Worm (Caenorhabditis elegans) whole organism, young adult: Measurements from ENCODE around the gene Y43C5B.3.
A peak's percentile ranks its signal among the peaks of the same experiment; 100 is the strongest.

ENCODE experiments used
- B0019.2 ChIP-seq: fragments of 200-800 bp; sonication (Bioruptor generic); conservative IDR thresholded peaks from 2 replicates; pipeline ENCODE4 v1.3.6; 2022; ENCODE audit warnings: missing genetic modification reagents, missing genetic modification characterization, missing compliant biosample characterization
- B0035.1 ChIP-seq: sonication (generic microtip); optimal IDR thresholded peaks from 2 replicates; lab custom pipeline; 2016; ENCODE audit warnings: missing genetic modification characterization, mild to moderate bottlenecking, missing compliant biosample characterization, missing genotype, missing genetic modification reagents
- B0261.1 ChIP-seq: sonication (generic microtip); optimal IDR thresholded peaks from 2 replicates; lab custom pipeline; 2016; ENCODE audit warnings: mild to moderate bottlenecking, missing genetic modification characterization, moderate library complexity, missing compliant biosample characterization
- C17E4.6 ChIP-seq: fragments of 200-800 bp; sonication (Bioruptor generic); IDR thresholded peaks from 2 replicates; pipeline ENCODE4 v1.3.6; 2022; ENCODE audit warnings: missing genetic modification reagents, missing genetic modification characterization, missing compliant biosample characterization
- F10E7.11 ChIP-seq: sonication (generic microtip); optimal IDR thresholded peaks from 2 replicates; lab custom pipeline; 2017; ENCODE audit warnings: mild to moderate bottlenecking, missing genetic modification characterization, moderate library complexity, missing compliant biosample characterization
- F33H1.4 ChIP-seq: fragments of 200-800 bp; sonication (Bioruptor generic); IDR thresholded peaks from 2 replicates; pipeline ENCODE4 v1.3.6; 2022; ENCODE audit warnings: missing genetic modification reagents, missing genetic modification characterization, missing compliant biosample characterization
- F49E8.2 ChIP-seq: sonication (generic microtip); optimal IDR thresholded peaks from 3 replicates; lab custom pipeline; 2017; ENCODE audit warnings: missing genetic modification characterization, mild to moderate bottlenecking, missing compliant biosample characterization, antibody characterized with exemption, moderate library complexity; ENCODE audit not compliant: insufficient read depth
- F52B5.7 ChIP-seq: sonication (generic microtip); optimal IDR thresholded peaks from 2 replicates; lab custom pipeline; 2016; ENCODE audit warnings: mild to moderate bottlenecking, missing genetic modification characterization, missing compliant biosample characterization
- F55B11.4 ChIP-seq: sonication (generic microtip); optimal IDR thresholded peaks from 2 replicates; lab custom pipeline; 2016; ENCODE audit warnings: missing compliant biosample characterization, missing genetic modification characterization, borderline replicate concordance; ENCODE audit not compliant: insufficient read depth
- F57C9.4 ChIP-seq: sonication (generic microtip); optimal IDR thresholded peaks from 2 replicates; lab custom pipeline; 2017; ENCODE audit warnings: mild to moderate bottlenecking, missing genetic modification characterization, missing compliant biosample characterization
- K12H6.12 ChIP-seq: fragments of 200-800 bp; sonication (Bioruptor generic); optimal IDR thresholded peaks from 2 replicates; lab custom pipeline; 2018; ENCODE audit warnings: mild to moderate bottlenecking, missing genetic modification characterization, missing compliant biosample characterization
- T07F8.4 ChIP-seq: sonication (generic microtip); optimal IDR thresholded peaks from 2 replicates; lab custom pipeline; 2016; ENCODE audit warnings: mild to moderate bottlenecking, missing genetic modification characterization, moderate library complexity, missing compliant biosample characterization
- T26A5.8 ChIP-seq: sonication (generic microtip); optimal IDR thresholded peaks from 2 replicates; lab custom pipeline; 2016; ENCODE audit warnings: missing genetic modification characterization, missing compliant biosample characterization
- Y53F4B.3 ChIP-seq: fragments of 200-800 bp; sonication (Bioruptor generic); IDR thresholded peaks from 2 replicates; pipeline ENCODE4 v1.3.6; 2022; ENCODE audit warnings: missing genetic modification reagents, missing genetic modification characterization, missing compliant biosample characterization
- Y53G8AR.9 ChIP-seq: fragments of 200-800 bp; sonication (Bioruptor generic); conservative IDR thresholded peaks from 2 replicates; pipeline ENCODE4 v1.3.6; 2022; ENCODE audit warnings: missing genetic modification reagents, missing genetic modification characterization, missing compliant biosample characterization
- Y56A3A.18 ChIP-seq: fragments of 200-800 bp; sonication (Bioruptor generic); IDR thresholded peaks from 2 replicates; pipeline ENCODE4 v1.3.6; 2022; ENCODE audit warnings: missing genetic modification reagents, missing genetic modification characterization, missing compliant biosample characterization
- ama-1 ChIP-seq, 3 experiments: fragments of 150-350 bp in 1 of 3; sonication (generic microtip) in 2 of 3; optimal IDR thresholded peaks; 2 replicates each; lab custom pipeline; 2014 to 2018; ENCODE audit warnings: missing biosample characterization in 2 of 3, missing genetic modification characterization in 2 of 3, missing genetic modification reagents in 2 of 3
- atf-7 ChIP-seq: sonication (generic microtip); optimal IDR thresholded peaks from 2 replicates; lab custom pipeline; 2017; ENCODE audit warnings: mild to moderate bottlenecking, missing genetic modification characterization, missing compliant biosample characterization
- ccch-3 ChIP-seq: fragments of 200-800 bp; sonication (Bioruptor generic); optimal IDR thresholded peaks from 2 replicates; lab custom pipeline; 2018; ENCODE audit warnings: mild to moderate bottlenecking, missing genetic modification characterization, missing compliant biosample characterization
- ceh-79 ChIP-seq: sonication (generic microtip); optimal IDR thresholded peaks from 2 replicates; lab custom pipeline; 2017; ENCODE audit warnings: mild to moderate bottlenecking, missing genetic modification characterization, missing compliant biosample characterization
- die-1 ChIP-seq: sonication (generic microtip); optimal IDR thresholded peaks from 2 replicates; lab custom pipeline; 2016; ENCODE audit warnings: missing genotype, mild to moderate bottlenecking, missing genetic modification characterization, missing compliant biosample characterization
- dpl-1 ChIP-seq: fragments of 150-350 bp; optimal IDR thresholded peaks from 2 replicates; lab custom pipeline; 2014; ENCODE audit warnings: missing biosample characterization, missing genetic modification reagents, missing genetic modification characterization
- egl-18 ChIP-seq: fragments of 200-800 bp; sonication (Bioruptor generic); IDR thresholded peaks from 2 replicates; pipeline ENCODE4 v1.3.6; 2022; ENCODE audit warnings: missing genetic modification reagents, missing genetic modification characterization, missing compliant biosample characterization
- egrh-3 ChIP-seq: fragments of 200-800 bp; sonication (Bioruptor generic); IDR thresholded peaks from 2 replicates; pipeline ENCODE4 v1.3.6; 2022; ENCODE audit warnings: missing genetic modification reagents, missing genetic modification characterization, missing compliant biosample characterization
- ets-4 ChIP-seq: fragments of 200-800 bp; sonication (Bioruptor generic); optimal IDR thresholded peaks from 2 replicates; lab custom pipeline; 2018; ENCODE audit warnings: mild to moderate bottlenecking, missing genetic modification characterization, missing compliant biosample characterization
- fkh-3 ChIP-seq: sonication (generic microtip); optimal IDR thresholded peaks from 2 replicates; lab custom pipeline; 2016; ENCODE audit warnings: mild to moderate bottlenecking, missing genetic modification characterization, missing compliant biosample characterization
- gei-17 ChIP-seq: fragments of 200-800 bp; sonication (Bioruptor generic); optimal IDR thresholded peaks from 2 replicates; lab custom pipeline; 2018; ENCODE audit warnings: mild to moderate bottlenecking, missing genetic modification characterization, missing compliant biosample characterization
- let-526 ChIP-seq: fragments of 200-800 bp; sonication (Bioruptor generic); IDR thresholded peaks from 2 replicates; pipeline ENCODE4 v1.3.6; 2022; ENCODE audit warnings: missing genetic modification reagents, missing genetic modification characterization, missing compliant biosample characterization
- lin-54 ChIP-seq: fragments of 200-800 bp; sonication (Bioruptor generic); optimal IDR thresholded peaks from 2 replicates; lab custom pipeline; 2018; ENCODE audit warnings: mild to moderate bottlenecking, missing genetic modification characterization, missing compliant biosample characterization
- lir-1 ChIP-seq: fragments of 200-800 bp; sonication (Bioruptor generic); conservative IDR thresholded peaks from 2 replicates; pipeline ENCODE4 v1.3.6; 2022; ENCODE audit warnings: missing genetic modification reagents, missing genetic modification characterization, missing compliant biosample characterization
- madf-3 ChIP-seq: fragments of 200-800 bp; sonication (Bioruptor generic); IDR thresholded peaks from 2 replicates; pipeline ENCODE4 v1.3.6; 2022; ENCODE audit warnings: missing genetic modification reagents, missing genetic modification characterization, missing compliant biosample characterization
- madf-6 ChIP-seq: fragments of 200-800 bp; sonication (Bioruptor generic); IDR thresholded peaks from 2 replicates; pipeline ENCODE4 v1.3.6; 2022; ENCODE audit warnings: missing genetic modification reagents, missing genetic modification characterization, missing compliant biosample characterization
- mcd-1 ChIP-seq: fragments of 200-800 bp; sonication (Bioruptor generic); IDR thresholded peaks from 2 replicates; pipeline ENCODE4 v1.3.6; 2022; ENCODE audit warnings: missing genetic modification reagents, missing genetic modification characterization, missing compliant biosample characterization
- nhr-120 ChIP-seq: fragments of 200-800 bp; sonication (Bioruptor generic); IDR thresholded peaks from 2 replicates; pipeline ENCODE4 v1.3.6; 2022; ENCODE audit warnings: missing genetic modification characterization, missing compliant biosample characterization
- nhr-80 ChIP-seq: sonication (generic microtip); optimal IDR thresholded peaks from 2 replicates; lab custom pipeline; 2016; ENCODE audit warnings: missing genetic modification characterization, missing compliant biosample characterization
- nhr-90 ChIP-seq: sonication (generic microtip); optimal IDR thresholded peaks from 2 replicates; lab custom pipeline; 2016; ENCODE audit warnings: missing genotype, mild to moderate bottlenecking, missing genetic modification characterization, missing compliant biosample characterization
- pha-4 ChIP-seq: fragments of 150-350 bp; sonication (generic microtip); optimal IDR thresholded peaks from 2 replicates; lab custom pipeline; 2014; ENCODE audit warnings: missing biosample characterization, missing genetic modification reagents, missing genetic modification characterization
- rec-8 ChIP-seq, 2 experiments: sonication (generic microtip); optimal IDR thresholded peaks; 2 replicates each; lab custom pipeline; 2016; ENCODE audit warnings: mild to moderate bottlenecking in 2 of 2, missing genetic modification characterization in 2 of 2, missing genetic modification reagents in 2 of 2, missing genotype in 2 of 2, missing biosample characterization in 1 of 2, missing compliant biosample characterization in 1 of 2, moderate library complexity in 1 of 2
- repo-1 ChIP-seq: sonication (generic microtip); optimal IDR thresholded peaks from 2 replicates; lab custom pipeline; 2017; ENCODE audit warnings: mild to moderate bottlenecking, missing genetic modification characterization, missing compliant biosample characterization
- rpc-1 ChIP-seq, 2 experiments: fragments of 150-350 bp in 1 of 2; sonication (generic microtip) in 1 of 2; optimal IDR thresholded peaks; 2 replicates each; lab custom pipeline; 2014 to 2018; ENCODE audit warnings: missing biosample characterization in 1 of 2, missing genetic modification characterization in 1 of 2, missing genetic modification reagents in 1 of 2, missing genotype in 1 of 2
- sea-2 ChIP-seq: fragments of 200-800 bp; sonication (Bioruptor generic); IDR thresholded peaks from 2 replicates; pipeline ENCODE4 v1.3.6; 2022; ENCODE audit warnings: missing genetic modification characterization, missing compliant biosample characterization
- snpc-1.3 ChIP-seq: sonication (generic microtip); optimal IDR thresholded peaks from 2 replicates; lab custom pipeline; 2017; ENCODE audit warnings: missing genetic modification characterization, mild to moderate bottlenecking, missing compliant biosample characterization, antibody characterized with exemption, moderate library complexity, missing genotype, missing genetic modification reagents; ENCODE audit not compliant: insufficient read depth
- somi-1 ChIP-seq: fragments of 200-800 bp; sonication (Bioruptor generic); optimal IDR thresholded peaks from 2 replicates; lab custom pipeline; 2018; ENCODE audit warnings: mild to moderate bottlenecking, missing genetic modification characterization, missing compliant biosample characterization
- unc-130 ChIP-seq: sonication (generic microtip); optimal IDR thresholded peaks from 2 replicates; lab custom pipeline; 2016; ENCODE audit warnings: missing genetic modification reagents, missing genetic modification characterization, missing compliant biosample characterization
- unc-62 ChIP-seq: fragments of 150-350 bp; optimal IDR thresholded peaks from 2 replicates; lab custom pipeline; 2014; ENCODE audit warnings: missing biosample characterization, missing genetic modification reagents, missing genetic modification characterization
- zfh-2 ChIP-seq: fragments of 200-800 bp; sonication (Bioruptor generic); conservative IDR thresholded peaks from 2 replicates; pipeline ENCODE4 v1.3.6; 2022; ENCODE audit warnings: missing genetic modification reagents, missing genetic modification characterization, missing compliant biosample characterization
- zim-3 ChIP-seq: sonication (generic microtip); optimal IDR thresholded peaks from 2 replicates; lab custom pipeline; 2017; ENCODE audit warnings: mild to moderate bottlenecking, missing genetic modification characterization, moderate library complexity, missing compliant biosample characterization
- ztf-22 ChIP-seq: fragments of 200-800 bp; sonication (Bioruptor generic); optimal IDR thresholded peaks from 2 replicates; lab custom pipeline; 2018; ENCODE audit warnings: mild to moderate bottlenecking, missing genetic modification characterization, moderate library complexity, missing compliant biosample characterization
- ztf-25 ChIP-seq: fragments of 200-800 bp; sonication (Bioruptor generic); IDR thresholded peaks from 2 replicates; pipeline ENCODE4 v1.3.6; 2022; ENCODE audit warnings: missing genetic modification reagents, missing genetic modification characterization, missing compliant biosample characterization

Y43C5B.3 gene

ce11 chrIV:10380626-10381025, 30.2 kb downstream of the Y43C5B.3 start (continued):
- TF ChIP-seq C17E4.6 (GFP tag; lab: Robert Waterston, UW), result no peak
- no peak for TF ChIP-seq madf-3 (GFP tag; lab: Robert Waterston, UW)
- TF ChIP-seq nhr-120 (GFP tag; lab: Robert Waterston, UW), result no peak
- no peak for TF ChIP-seq atf-7
- no peak for TF ChIP-seq rpc-1 (optimal IDR thresholded peaks at IDR 0.05; lab: Kevin White, UChicago)
- no peak for TF ChIP-seq rpc-1 (tag; optimal IDR thresholded peaks at IDR 0.05; lab: Kevin White, UChicago)
- TF ChIP-seq let-526, result no peak
- TF ChIP-seq madf-6, result peak; percentile 80
- peak; percentile 1 for TF ChIP-seq nhr-80 (tag; lab: Kevin White, UChicago)
- TF ChIP-seq rec-8 (tag; optimal IDR thresholded peaks at IDR 0.05; lab: Kevin White, UChicago), result no peak
- peak; percentile 15; the same call in 1 of the 2 replicates for TF ChIP-seq F33H1.4 (GFP tag; lab: Robert Waterston, UW)
- peak; percentile 67; the same call in 1 of the 2 replicates for TF ChIP-seq zfh-2
- no peak for TF ChIP-seq T07F8.4 (tag; lab: Kevin White, UChicago)
- TF ChIP-seq pha-4 (tag; lab: Kevin White, UChicago), result no peak
- TF ChIP-seq F52B5.7, result no peak
- no peak for TF ChIP-seq egl-18 (GFP tag; lab: Robert Waterston, UW)
- TF ChIP-seq Y53G8AR.9, result no peak
- TF ChIP-seq F49E8.2, result no peak
- TF ChIP-seq nhr-90 (tag; lab: Kevin White, UChicago), result no peak
- TF ChIP-seq dpl-1 (GFP tag; lab: Kevin White, UChicago), result no peak
- TF ChIP-seq ceh-79 (tag; lab: Kevin White, UChicago), result no peak
- no peak for TF ChIP-seq fkh-3 (tag; lab: Kevin White, UChicago)
- TF ChIP-seq die-1 (tag; lab: Kevin White, UChicago), result no peak
- no peak for TF ChIP-seq repo-1
- no peak for TF ChIP-seq B0261.1 (tag; lab: Kevin White, UChicago)
- no peak for TF ChIP-seq ets-4 (GFP tag; lab: Kevin White, UChicago)
- TF ChIP-seq lin-54 (GFP tag; lab: Kevin White, UChicago), result peak; percentile 16
- TF ChIP-seq T26A5.8 (tag; lab: Kevin White, UChicago), result no peak
- TF ChIP-seq ztf-22, result no peak
- TF ChIP-seq F10E7.11 (tag; lab: Kevin White, UChicago), result no peak
- no peak for TF ChIP-seq egrh-3 (GFP tag; lab: Robert Waterston, UW)
- no peak for TF ChIP-seq mcd-1
- TF ChIP-seq gei-17 (GFP tag; lab: Kevin White, UChicago), result no peak
- TF ChIP-seq F57C9.4 (tag; lab: Kevin White, UChicago), result no peak
- no peak for TF ChIP-seq B0019.2 (GFP tag; lab: Robert Waterston, UW)
- no peak for TF ChIP-seq ccch-3 (GFP tag; lab: Kevin White, UChicago)
- no peak for TF ChIP-seq B0035.1
- peak; percentile 35; the same call in 1 of the 2 replicates for TF ChIP-seq lir-1
- no peak for TF ChIP-seq ama-1 (optimal IDR thresholded peaks at IDR 0.05; lab: Kevin White, UChicago)
- no peak for TF ChIP-seq ama-1 (GFP tag; optimal IDR thresholded peaks at IDR 0.05; lab: Kevin White, UChicago)
- TF ChIP-seq sea-2, result no peak
- no peak for TF ChIP-seq ztf-25 (GFP tag; lab: Robert Waterston, UW)
- TF ChIP-seq somi-1 (GFP tag; lab: Kevin White, UChicago), result peak; percentile 28
- no peak for TF ChIP-seq K12H6.12
- TF ChIP-seq Y53F4B.3 (GFP tag; lab: Robert Waterston, UW), result no peak
- no peak for TF ChIP-seq F55B11.4 (tag; lab: Kevin White, UChicago)
- TF ChIP-seq snpc-1.3 (tag; lab: Kevin White, UChicago), result no peak
- no peak for TF ChIP-seq unc-62 (GFP tag; lab: Kevin White, UChicago)
- TF ChIP-seq Y56A3A.18, result peak; percentile 82; the same call in 1 of the 2 replicates
- no peak for TF ChIP-seq zim-3 (tag; lab: Kevin White, UChicago)
- no peak for TF ChIP-seq unc-130 (GFP tag; lab: Kevin White, UChicago)
